Fruit fly (Drosophila melanogaster) whole organism, embryonic: ENCODE data around the gene vkg.
A peak's percentile ranks its signal among the peaks of the same experiment; 100 is the strongest.

ENCODE experiments used
- BtbVII ChIP-seq: fragments of 200-800 bp; sonication (Bioruptor generic); optimal IDR thresholded peaks from 3 replicates; lab custom pipeline; 2017; ENCODE audit warnings: missing biosample characterization, mild to moderate bottlenecking, missing genetic modification characterization
- C15 ChIP-seq: fragments of 200-800 bp; sonication (Bioruptor generic); IDR thresholded peaks from 3 replicates; pipeline ENCODE4 v1.3.6; 2022; ENCODE audit warnings: missing biosample characterization, missing genetic modification characterization
- CG10147 ChIP-seq: fragments of 200-800 bp; sonication (Bioruptor generic); optimal IDR thresholded peaks from 2 replicates; lab custom pipeline; 2019; ENCODE audit warnings: missing biosample characterization, mild to moderate bottlenecking, missing genetic modification characterization, moderate library complexity
- CG10209 ChIP-seq: fragments of 200-800 bp; sonication (Bioruptor generic); optimal IDR thresholded peaks from 3 replicates; lab custom pipeline; 2017; ENCODE audit warnings: missing biosample characterization, mild to moderate bottlenecking, missing genetic modification characterization, missing genetic modification reagents
- CG11560 ChIP-seq: fragments of 200-800 bp; sonication (Bioruptor generic); IDR thresholded peaks from 3 replicates; pipeline ENCODE4 v1.3.6; 2022; ENCODE audit warnings: missing biosample characterization, missing genetic modification characterization
- CG1233 ChIP-seq: fragments of 200-800 bp; sonication (Bioruptor generic); optimal IDR thresholded peaks from 4 replicates; lab custom pipeline; 2018; ENCODE audit warnings: missing biosample characterization, mild to moderate bottlenecking, missing genetic modification characterization
- CG12391 ChIP-seq: fragments of 200-800 bp; sonication (Bioruptor generic); optimal IDR thresholded peaks from 3 replicates; lab custom pipeline; 2018; ENCODE audit warnings: missing biosample characterization, mild to moderate bottlenecking, missing genetic modification characterization, moderate library complexity
- CG14014 ChIP-seq: fragments of 200-800 bp; sonication (Bioruptor generic); IDR thresholded peaks from 2 replicates; pipeline ENCODE4 v1.3.6; 2022; ENCODE audit warnings: missing biosample characterization, missing genetic modification characterization
- CG18476 ChIP-seq: fragments of 200-800 bp; sonication (Bioruptor generic); optimal IDR thresholded peaks from 2 replicates; lab custom pipeline; 2016; ENCODE audit warnings: missing biosample characterization, mild to moderate bottlenecking, missing genetic modification characterization
- CG2889 ChIP-seq: fragments of 200-800 bp; sonication (Bioruptor generic); IDR thresholded peaks from 3 replicates; pipeline ENCODE4 v1.3.6; 2022; ENCODE audit warnings: missing biosample characterization, missing genetic modification characterization
- CG32767 ChIP-seq: fragments of 200-800 bp; sonication (Bioruptor generic); IDR thresholded peaks from 2 replicates; pipeline ENCODE4 v1.3.6; 2022; ENCODE audit warnings: missing biosample characterization, missing genetic modification characterization
- CG32772 ChIP-seq: fragments of 200-800 bp; sonication (Bioruptor generic); IDR thresholded peaks from 2 replicates; pipeline ENCODE4 v1.3.6; 2022; ENCODE audit warnings: missing biosample characterization, missing genetic modification characterization
- CG6272 ChIP-seq: fragments of 200-800 bp; sonication (Bioruptor generic); IDR thresholded peaks from 2 replicates; pipeline ENCODE4 v1.3.6; 2022; ENCODE audit warnings: missing biosample characterization, missing genetic modification characterization
- CG6689 ChIP-seq: fragments of 200-800 bp; sonication (Bioruptor generic); IDR thresholded peaks from 2 replicates; pipeline ENCODE4 v1.3.6; 2022; ENCODE audit warnings: missing biosample characterization, missing genetic modification characterization
- CG7963 ChIP-seq: fragments of 200-800 bp; sonication (Bioruptor generic); IDR thresholded peaks from 3 replicates; pipeline ENCODE4 v1.3.6; 2022; ENCODE audit warnings: missing biosample characterization, missing genetic modification characterization; ENCODE audit not compliant: partially characterized antibody
- CG8290 ChIP-seq, 3 experiments: fragments of 200-800 bp; sonication (Bioruptor generic); optimal IDR thresholded peaks; 2 replicates each; lab custom pipeline; 2016 to 2019; ENCODE audit warnings: missing biosample characterization in 3 of 3, missing genetic modification characterization in 3 of 3, mild to moderate bottlenecking in 2 of 3, moderate library complexity in 1 of 3
- CG9215 ChIP-seq: fragments of 200-800 bp; sonication (Bioruptor generic); IDR thresholded peaks from 2 replicates; pipeline ENCODE4 v1.3.6; 2022; ENCODE audit warnings: missing biosample characterization, missing genetic modification characterization
- CG9437 ChIP-seq: fragments of 200-800 bp; sonication (Bioruptor generic); optimal IDR thresholded peaks from 2 replicates; lab custom pipeline; 2018; ENCODE audit warnings: missing biosample characterization, mild to moderate bottlenecking, missing genetic modification characterization
- CG9932 ChIP-seq: fragments of 200-800 bp; sonication (Bioruptor generic); IDR thresholded peaks from 2 replicates; pipeline ENCODE4 v1.3.6; 2022; ENCODE audit warnings: missing biosample characterization, missing genetic modification characterization
- Chrac-16 ChIP-seq: fragments of 200-800 bp; sonication (Bioruptor generic); optimal IDR thresholded peaks from 3 replicates; lab custom pipeline; 2016; ENCODE audit warnings: missing biosample characterization, missing genetic modification characterization
- CrebB ChIP-seq: fragments of 200-800 bp; sonication (Bioruptor generic); optimal IDR thresholded peaks from 3 replicates; lab custom pipeline; 2018; ENCODE audit warnings: missing biosample characterization, mild to moderate bottlenecking, missing genetic modification characterization
- Deaf1 ChIP-seq: fragments of 200-800 bp; optimal IDR thresholded peaks from 3 replicates; lab custom pipeline; 2019; ENCODE audit warnings: missing biosample characterization, mild to moderate bottlenecking, missing genetic modification characterization, moderate library complexity
- Eip74EF ChIP-seq, 2 experiments: fragments of 200-800 bp in 1 of 2; fragments of >200 bp in 1 of 2; sonication (Bioruptor generic) in 1 of 2; optimal IDR thresholded peaks; 2 replicates each; lab custom pipeline; 2017 to 2019; ENCODE audit warnings: missing biosample characterization in 2 of 2, missing genetic modification characterization in 2 of 2, mild to moderate bottlenecking in 1 of 2, moderate library complexity in 1 of 2
- H15 ChIP-seq: fragments of 200-800 bp; sonication (Bioruptor generic); IDR thresholded peaks from 3 replicates; pipeline ENCODE4 v1.3.6; 2022; ENCODE audit warnings: missing biosample characterization, missing genetic modification characterization
- HLH3B ChIP-seq: fragments of 200-800 bp; sonication (Bioruptor generic); IDR thresholded peaks from 2 replicates; pipeline ENCODE4 v1.3.6; 2022; ENCODE audit warnings: missing biosample characterization, missing genetic modification characterization
- HLHmδ ChIP-seq: fragments of 200-800 bp; sonication (Bioruptor generic); optimal IDR thresholded peaks from 2 replicates; lab custom pipeline; 2018; ENCODE audit warnings: missing biosample characterization, mild to moderate bottlenecking, missing genetic modification characterization, moderate library complexity
- HmgD ChIP-seq: fragments of 200-800 bp; sonication (Bioruptor generic); optimal IDR thresholded peaks from 3 replicates; lab custom pipeline; 2016; ENCODE audit warnings: missing biosample characterization, missing genetic modification characterization
- HmgZ ChIP-seq: fragments of 200-800 bp; sonication (Bioruptor generic); optimal IDR thresholded peaks from 2 replicates; lab custom pipeline; 2018; ENCODE audit warnings: missing biosample characterization, mild to moderate bottlenecking, missing genetic modification characterization
- Hr3 ChIP-seq: fragments of 200-800 bp; sonication (Bioruptor generic); optimal IDR thresholded peaks from 3 replicates; lab custom pipeline; 2016; ENCODE audit warnings: missing biosample characterization, missing genetic modification characterization
- MBD-R2 ChIP-seq: fragments of 200-800 bp; sonication (Bioruptor generic); IDR thresholded peaks from 2 replicates; pipeline ENCODE4 v1.3.6; 2022; ENCODE audit warnings: missing biosample characterization, missing genetic modification characterization
- MESR4 ChIP-seq: fragments of 200-800 bp; sonication (Bioruptor generic); optimal IDR thresholded peaks from 2 replicates; lab custom pipeline; 2018; ENCODE audit warnings: missing biosample characterization, mild to moderate bottlenecking, missing genetic modification characterization, moderate library complexity
- MTF-1 ChIP-seq: fragments of 200-800 bp; sonication (Bioruptor generic); optimal IDR thresholded peaks from 2 replicates; lab custom pipeline; 2018; ENCODE audit warnings: missing biosample characterization, mild to moderate bottlenecking, missing genetic modification characterization, borderline replicate concordance
- NfI ChIP-seq: fragments of 200-800 bp; sonication (Bioruptor generic); optimal IDR thresholded peaks from 3 replicates; lab custom pipeline; 2018; ENCODE audit warnings: missing biosample characterization, mild to moderate bottlenecking, missing genetic modification characterization, moderate library complexity
- Spps ChIP-seq: fragments of 200-800 bp; sonication (Bioruptor generic); optimal IDR thresholded peaks from 2 replicates; lab custom pipeline; 2018; ENCODE audit warnings: missing biosample characterization, mild to moderate bottlenecking, missing genetic modification characterization
- Sry-δ ChIP-seq: fragments of 200-800 bp; sonication (Bioruptor generic); optimal IDR thresholded peaks from 2 replicates; lab custom pipeline; 2016; ENCODE audit warnings: missing biosample characterization, missing genetic modification characterization
- ac ChIP-seq: fragments of 200-800 bp; sonication (Bioruptor generic); optimal IDR thresholded peaks from 3 replicates; lab custom pipeline; 2017; ENCODE audit warnings: missing biosample characterization, mild to moderate bottlenecking, missing genetic modification characterization
- ase ChIP-seq: fragments of 200-800 bp; sonication (Bioruptor generic); IDR thresholded peaks from 3 replicates; pipeline ENCODE4 v1.3.6; 2022; ENCODE audit warnings: missing biosample characterization, missing genetic modification characterization
- da ChIP-seq: fragments of 200-800 bp; sonication (Bioruptor generic); optimal IDR thresholded peaks from 2 replicates; lab custom pipeline; 2016; ENCODE audit warnings: missing biosample characterization, missing genetic modification characterization
- dimm ChIP-seq: fragments of 200-800 bp; sonication (Bioruptor generic); IDR thresholded peaks from 2 replicates; pipeline ENCODE4 v1.3.6; 2022; ENCODE audit warnings: missing biosample characterization, missing genetic modification characterization
- dysf ChIP-seq: fragments of 200-800 bp; sonication (Bioruptor generic); IDR thresholded peaks from 3 replicates; pipeline ENCODE4 v1.3.6; 2022; ENCODE audit warnings: missing biosample characterization, missing genetic modification characterization
- ind ChIP-seq: fragments of 200-800 bp; sonication (Bioruptor generic); optimal IDR thresholded peaks from 3 replicates; lab custom pipeline; 2016; ENCODE audit warnings: missing biosample characterization, missing genetic modification characterization
- klu ChIP-seq: fragments of 200-800 bp; sonication (Bioruptor generic); IDR thresholded peaks from 2 replicates; pipeline ENCODE4 v1.3.6; 2022; ENCODE audit warnings: missing biosample characterization, missing genetic modification characterization
- pfk ChIP-seq: fragments of 200-800 bp; sonication (Bioruptor generic); optimal IDR thresholded peaks from 2 replicates; lab custom pipeline; 2018; ENCODE audit warnings: missing biosample characterization, mild to moderate bottlenecking, missing genetic modification characterization, moderate library complexity
- psq ChIP-seq: fragments of 200-800 bp; sonication (Bioruptor generic); optimal IDR thresholded peaks from 2 replicates; lab custom pipeline; 2017; ENCODE audit warnings: missing biosample characterization, missing genetic modification characterization
- sens ChIP-seq: fragments of 200-800 bp; sonication (Bioruptor generic); peaks from one replicate; lab custom pipeline; 2016; ENCODE audit warnings: missing biosample characterization, missing genetic modification characterization
- seq ChIP-seq: fragments of 200-800 bp; sonication (Bioruptor generic); IDR thresholded peaks from 2 replicates; pipeline ENCODE4 v1.3.6; 2022; ENCODE audit warnings: missing biosample characterization, missing genetic modification characterization
- so ChIP-seq: fragments of 200-800 bp; sonication (Bioruptor generic); IDR thresholded peaks from 3 replicates; pipeline ENCODE4 v1.3.6; 2022; ENCODE audit warnings: missing biosample characterization, missing genetic modification characterization
- unpg ChIP-seq: fragments of 200-800 bp; sonication (Bioruptor generic); optimal IDR thresholded peaks from 3 replicates; lab custom pipeline; 2018; ENCODE audit warnings: missing biosample characterization, mild to moderate bottlenecking, missing genetic modification characterization, moderate library complexity
- vfl ChIP-seq: fragments of 200-800 bp; sonication (Bioruptor generic); optimal IDR thresholded peaks from 2 replicates; lab custom pipeline; 2016; ENCODE audit warnings: missing biosample characterization, missing genetic modification characterization

vkg gene

DNA sequence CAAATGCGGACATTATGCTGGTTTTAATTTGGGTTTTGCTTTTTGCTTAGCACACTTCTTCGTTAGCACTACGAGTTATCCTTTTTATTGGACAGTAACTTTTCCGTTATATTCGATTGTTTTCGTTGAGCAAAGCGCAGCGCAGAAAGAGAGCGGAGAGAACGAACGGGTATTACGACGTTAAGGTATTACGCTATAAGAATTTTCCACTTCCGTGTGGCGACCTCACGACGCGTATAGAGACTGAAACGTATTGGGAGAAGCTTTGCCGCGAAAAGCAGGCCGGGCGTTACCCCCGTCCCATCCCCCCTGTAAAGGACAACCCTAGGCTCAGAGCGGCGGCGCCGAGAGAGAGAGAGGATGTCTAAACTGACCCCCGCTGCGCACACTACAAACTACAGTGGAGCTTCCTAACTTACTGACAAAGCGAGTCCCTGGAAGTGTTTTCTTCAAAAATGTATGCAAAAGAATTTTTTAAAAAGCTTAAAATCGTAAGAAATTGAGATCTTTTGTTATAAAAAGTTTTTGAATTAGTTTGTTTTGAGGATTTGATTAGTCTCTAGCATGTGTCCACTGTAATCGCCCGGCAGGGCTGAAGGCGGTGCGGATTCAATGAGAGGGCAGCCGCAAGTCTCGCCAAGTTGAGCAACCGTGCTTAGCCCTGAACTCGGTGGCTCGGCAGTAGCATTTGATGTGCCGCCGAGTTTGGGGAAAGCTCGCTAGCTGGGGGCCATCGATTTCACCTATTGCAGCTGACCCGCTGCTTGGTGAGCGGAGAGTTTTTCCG is 23.1 kb downstream of the vkg start (continued):
- TF ChIP-seq CG9437 (GFP tag; lab: Kevin White, UChicago): peak; percentile 90
- peak; percentile 94 for TF ChIP-seq ase
- TF ChIP-seq ac (GFP tag; lab: Kevin White, UChicago): peak; percentile 27
- TF ChIP-seq HLHmδ: no peak
- peak; percentile 97 for TF ChIP-seq dysf (GFP tag; lab: Robert Waterston, UW)
- peak; percentile 93 for TF ChIP-seq BtbVII
- peak; percentile 96 for TF ChIP-seq CG10147 (GFP tag; lab: Kevin White, UChicago)
- peak; percentile 96 for TF ChIP-seq H15 (GFP tag; lab: Robert Waterston, UW)
- peak; percentile 77 for TF ChIP-seq Spps (tag; lab: Kevin White, UChicago)
- peak; percentile 94 for TF ChIP-seq vfl
- peak; percentile 90 for TF ChIP-seq Chrac-16 (GFP tag; lab: Kevin White, UChicago)
- peak; percentile 95 for TF ChIP-seq unpg
- TF ChIP-seq MBD-R2: peak; percentile 89
- TF ChIP-seq CrebB: peak; percentile 92
- peak; percentile 94 for TF ChIP-seq CG6272 (GFP tag; lab: Robert Waterston, UW)
- TF ChIP-seq CG14014 (GFP tag; lab: Robert Waterston, UW): peak; percentile 98
- TF ChIP-seq so (GFP tag; lab: Robert Waterston, UW): peak; percentile 96
- TF ChIP-seq pfk (GFP tag; lab: Kevin White, UChicago): peak; percentile 50
- TF ChIP-seq Deaf1 (tag; lab: Kevin White, UChicago): peak; percentile 80
- peak; percentile 93 for TF ChIP-seq CG10209 (GFP tag; lab: Kevin White, UChicago)
- peak; percentile 95 for TF ChIP-seq CG6689
- TF ChIP-seq HmgZ (tag; lab: Kevin White, UChicago): peak; percentile 96
- TF ChIP-seq sens (GFP tag; lab: Kevin White, UChicago): peak; percentile 99
- TF ChIP-seq CG12391 (tag; lab: Kevin White, UChicago): peak; percentile 93
- peak; percentile 89 for TF ChIP-seq C15 (GFP tag; lab: Robert Waterston, UW)
- TF ChIP-seq Sry-δ (GFP tag; lab: Kevin White, UChicago): peak; percentile 69
- peak; percentile 91 for TF ChIP-seq CG2889 (GFP tag; lab: Robert Waterston, UW)
- peak; percentile 96 for TF ChIP-seq seq
- TF ChIP-seq CG11560: peak; percentile 85
- peak in 1 of 2 experiments; percentile 88 for TF ChIP-seq Eip74EF (GFP tag; optimal IDR thresholded peaks at IDR 0.05; lab: Kevin White, UChicago)
- TF ChIP-seq NfI: peak; percentile 96
- TF ChIP-seq ind (GFP tag; lab: Kevin White, UChicago): peak; percentile 96
- TF ChIP-seq CG7963 (GFP tag; lab: Robert Waterston, UW): no peak
- TF ChIP-seq CG8290 (GFP tag; optimal IDR thresholded peaks at IDR 0.05; lab: Kevin White, UChicago): peak; percentile 77
- TF ChIP-seq CG8290 (tag; optimal IDR thresholded peaks at IDR 0.05; lab: Kevin White, UChicago): peak; percentile 34 to 74
- TF ChIP-seq psq (GFP tag; lab: Kevin White, UChicago): peak; percentile 74
- peak; percentile 78 for TF ChIP-seq da (GFP tag; lab: Kevin White, UChicago)
- peak; percentile 34 for TF ChIP-seq MESR4 (GFP tag; lab: Kevin White, UChicago)
- peak; percentile 92 for TF ChIP-seq Hr3
- peak; percentile 90 for TF ChIP-seq dimm
- peak; percentile 92 for TF ChIP-seq HmgD (GFP tag; lab: Kevin White, UChicago)
- peak; percentile 97 for TF ChIP-seq HLH3B (GFP tag; lab: Robert Waterston, UW)
- TF ChIP-seq CG32772 (GFP tag; lab: Robert Waterston, UW): peak; percentile 96
- TF ChIP-seq CG18476: peak; percentile 91
- peak; percentile 76 for TF ChIP-seq MTF-1 (GFP tag; lab: Kevin White, UChicago)
- peak; percentile 92 for TF ChIP-seq klu (GFP tag; lab: Robert Waterston, UW)
- peak; percentile 93 for TF ChIP-seq CG1233
- peak; percentile 93 for TF ChIP-seq CG32767 (GFP tag; lab: Robert Waterston, UW)
- TF ChIP-seq CG9932 (GFP tag; lab: Robert Waterston, UW): peak; percentile 97
- peak; percentile 95 for TF ChIP-seq CG9215 (GFP tag; lab: Robert Waterston, UW)
